Fruit fly (Drosophila melanogaster) whole organism, embryonic: ENCODE results near the gene RpL8.
A peak's percentile ranks its signal among the peaks of the same experiment; 100 is the strongest.

ENCODE experiments used
- ATbp ChIP-seq: fragments of 200-800 bp; sonication (Bioruptor generic); optimal IDR thresholded peaks from 2 replicates; lab custom pipeline; 2017; ENCODE audit warnings: missing biosample characterization, mild to moderate bottlenecking, missing genetic modification characterization, missing genetic modification reagents
- Bgb ChIP-seq: fragments of 200-800 bp; sonication (Bioruptor generic); IDR thresholded peaks from 2 replicates; pipeline ENCODE4 v1.3.6; 2022; ENCODE audit warnings: missing biosample characterization, missing genetic modification characterization; ENCODE audit not compliant: partially characterized antibody
- CG10979 ChIP-seq: fragments of 200-800 bp; sonication (Bioruptor generic); optimal IDR thresholded peaks from 2 replicates; lab custom pipeline; 2018; ENCODE audit warnings: missing biosample characterization, mild to moderate bottlenecking, missing genetic modification characterization, moderate library complexity
- CG11695 ChIP-seq: fragments of 200-800 bp; sonication (Bioruptor generic); IDR thresholded peaks from 3 replicates; pipeline ENCODE4 v1.3.6; 2022; ENCODE audit warnings: missing biosample characterization, missing genetic modification characterization
- CG12769 ChIP-seq: fragments of 200-800 bp; sonication (Bioruptor generic); optimal IDR thresholded peaks from 2 replicates; lab custom pipeline; 2019; ENCODE audit warnings: missing biosample characterization, mild to moderate bottlenecking, missing genetic modification characterization, moderate library complexity
- CG15011 ChIP-seq: fragments of 200-800 bp; sonication (Bioruptor generic); optimal IDR thresholded peaks from 3 replicates; lab custom pipeline; 2018; ENCODE audit warnings: missing biosample characterization, mild to moderate bottlenecking, missing genetic modification characterization
- CG15073 ChIP-seq: fragments of 200-800 bp; sonication (Bioruptor generic); optimal IDR thresholded peaks from 2 replicates; lab custom pipeline; 2016; ENCODE audit warnings: missing biosample characterization, missing genetic modification characterization
- CG15479 ChIP-seq: fragments of 200-800 bp; sonication (Bioruptor generic); optimal IDR thresholded peaks from 3 replicates; lab custom pipeline; 2019; ENCODE audit warnings: missing biosample characterization, mild to moderate bottlenecking, missing genetic modification characterization, moderate library complexity
- CG17186 ChIP-seq: fragments of 200-800 bp; sonication (Bioruptor generic); optimal IDR thresholded peaks from 3 replicates; lab custom pipeline; 2017; ENCODE audit warnings: missing biosample characterization, missing genetic modification reagents, missing genetic modification characterization
- CG17359 ChIP-seq: fragments of 200-800 bp; sonication (Bioruptor generic); optimal IDR thresholded peaks from 3 replicates; lab custom pipeline; 2018; ENCODE audit warnings: missing biosample characterization, mild to moderate bottlenecking, missing genetic modification characterization, moderate library complexity
- CG17912 ChIP-seq: fragments of 200-800 bp; sonication (Bioruptor generic); optimal IDR thresholded peaks from 2 replicates; lab custom pipeline; 2018; ENCODE audit warnings: missing biosample characterization, mild to moderate bottlenecking, missing genetic modification characterization
- CG18011 ChIP-seq: fragments of 200-800 bp; sonication (Bioruptor generic); optimal IDR thresholded peaks from 2 replicates; lab custom pipeline; 2017; ENCODE audit warnings: missing biosample characterization, missing genetic modification characterization, mild to moderate bottlenecking, moderate library complexity, missing genotype
- CG31441 ChIP-seq: fragments of 200-800 bp; sonication (Bioruptor generic); IDR thresholded peaks from 2 replicates; pipeline ENCODE4 v1.3.6; 2022; ENCODE audit warnings: missing biosample characterization, missing genetic modification characterization
- CG34224 ChIP-seq: fragments of 200-800 bp; sonication (Bioruptor generic); IDR thresholded peaks from 3 replicates; pipeline ENCODE4 v1.3.6; 2022; ENCODE audit warnings: missing biosample characterization, missing genetic modification characterization; ENCODE audit not compliant: partially characterized antibody
- CG42726 ChIP-seq: fragments of 200-800 bp; sonication (Bioruptor generic); IDR thresholded peaks from 2 replicates; pipeline ENCODE4 v1.3.6; 2022; ENCODE audit warnings: missing biosample characterization, missing genetic modification characterization; ENCODE audit not compliant: partially characterized antibody
- CG4360 ChIP-seq: fragments of 200-800 bp; sonication (Bioruptor generic); IDR thresholded peaks from 2 replicates; pipeline ENCODE4 v1.3.6; 2022; ENCODE audit warnings: missing biosample characterization, missing genetic modification characterization
- CG8290 ChIP-seq, 3 experiments: fragments of 200-800 bp; sonication (Bioruptor generic); optimal IDR thresholded peaks; 2 replicates each; lab custom pipeline; 2016 to 2019; ENCODE audit warnings: missing biosample characterization in 3 of 3, missing genetic modification characterization in 3 of 3, mild to moderate bottlenecking in 2 of 3, moderate library complexity in 1 of 3
- CG8359 ChIP-seq: fragments of 200-800 bp; sonication (Bioruptor generic); optimal IDR thresholded peaks from 2 replicates; lab custom pipeline; 2017; ENCODE audit warnings: missing biosample characterization, mild to moderate bottlenecking, missing genetic modification characterization, borderline replicate concordance
- CG8478 ChIP-seq: fragments of >200 bp; optimal IDR thresholded peaks from 2 replicates; lab custom pipeline; 2018
- CG8924 ChIP-seq: fragments of 200-800 bp; optimal IDR thresholded peaks from 3 replicates; lab custom pipeline; 2019; ENCODE audit warnings: missing biosample characterization, mild to moderate bottlenecking, missing genetic modification characterization, moderate library complexity
- CTCF ChIP-seq: fragments of 200-800 bp; sonication (Bioruptor generic); optimal IDR thresholded peaks from 2 replicates; lab custom pipeline; 2017; ENCODE audit warnings: missing biosample characterization, mild to moderate bottlenecking, missing genetic modification characterization, moderate library complexity
- D19A ChIP-seq: fragments of 200-800 bp; optimal IDR thresholded peaks from 3 replicates; lab custom pipeline; 2019; ENCODE audit warnings: missing biosample characterization, mild to moderate bottlenecking, missing genetic modification characterization, moderate library complexity
- E2f2 ChIP-seq: fragments of 200-800 bp; sonication (Bioruptor generic); IDR thresholded peaks from 2 replicates; pipeline ENCODE4 v1.3.6; 2022; ENCODE audit warnings: missing biosample characterization, missing genetic modification characterization
- HHEX ChIP-seq: fragments of 200-800 bp; sonication (Bioruptor generic); optimal IDR thresholded peaks from 3 replicates; lab custom pipeline; 2017; ENCODE audit warnings: missing biosample characterization, mild to moderate bottlenecking, missing genetic modification characterization, missing genetic modification reagents
- HLHmδ ChIP-seq: fragments of 200-800 bp; sonication (Bioruptor generic); optimal IDR thresholded peaks from 2 replicates; lab custom pipeline; 2018; ENCODE audit warnings: missing biosample characterization, mild to moderate bottlenecking, missing genetic modification characterization, moderate library complexity
- HmgD ChIP-seq: fragments of 200-800 bp; sonication (Bioruptor generic); optimal IDR thresholded peaks from 3 replicates; lab custom pipeline; 2016; ENCODE audit warnings: missing biosample characterization, missing genetic modification characterization
- MESR4 ChIP-seq: fragments of 200-800 bp; sonication (Bioruptor generic); optimal IDR thresholded peaks from 2 replicates; lab custom pipeline; 2018; ENCODE audit warnings: missing biosample characterization, mild to moderate bottlenecking, missing genetic modification characterization, moderate library complexity
- Oli ChIP-seq: fragments of 200-800 bp; sonication (Bioruptor generic); optimal IDR thresholded peaks from 2 replicates; lab custom pipeline; 2018; ENCODE audit warnings: missing biosample characterization, mild to moderate bottlenecking, missing genetic modification characterization, moderate library complexity
- Rx ChIP-seq: fragments of 200-800 bp; sonication (Bioruptor generic); IDR thresholded peaks from 2 replicates; pipeline ENCODE4 v1.3.6; 2022; ENCODE audit warnings: missing biosample characterization, missing genetic modification characterization
- Xbp1 ChIP-seq: fragments of 200-800 bp; sonication (Bioruptor generic); optimal IDR thresholded peaks from 3 replicates; lab custom pipeline; 2016; ENCODE audit warnings: missing biosample characterization, mild to moderate bottlenecking, missing genetic modification characterization
- ab ChIP-seq: fragments of 200-800 bp; sonication (Bioruptor generic); optimal IDR thresholded peaks from 2 replicates; lab custom pipeline; 2016; ENCODE audit warnings: missing biosample characterization, missing genetic modification characterization
- ac ChIP-seq: fragments of 200-800 bp; sonication (Bioruptor generic); optimal IDR thresholded peaks from 3 replicates; lab custom pipeline; 2017; ENCODE audit warnings: missing biosample characterization, mild to moderate bottlenecking, missing genetic modification characterization
- bbx ChIP-seq: fragments of 200-800 bp; sonication (Bioruptor generic); IDR thresholded peaks from 2 replicates; pipeline ENCODE4 v1.3.6; 2022; ENCODE audit warnings: missing biosample characterization, missing genetic modification characterization; ENCODE audit not compliant: partially characterized antibody
- chm ChIP-seq: fragments of 200-800 bp; sonication (Bioruptor generic); IDR thresholded peaks from 2 replicates; pipeline ENCODE4 v1.3.6; 2022; ENCODE audit warnings: missing biosample characterization, missing genetic modification characterization
- dimm ChIP-seq: fragments of 200-800 bp; sonication (Bioruptor generic); IDR thresholded peaks from 2 replicates; pipeline ENCODE4 v1.3.6; 2022; ENCODE audit warnings: missing biosample characterization, missing genetic modification characterization
- dm ChIP-seq: fragments of 200-800 bp; sonication (Bioruptor generic); optimal IDR thresholded peaks from 3 replicates; lab custom pipeline; 2016; ENCODE audit warnings: missing biosample characterization, missing genetic modification characterization
- eyg ChIP-seq: fragments of 200-800 bp; sonication (Bioruptor generic); optimal IDR thresholded peaks from 3 replicates; lab custom pipeline; 2016; ENCODE audit warnings: missing biosample characterization, missing genetic modification characterization
- fd96Cb ChIP-seq: fragments of 200-800 bp; sonication (Bioruptor generic); optimal IDR thresholded peaks from 2 replicates; lab custom pipeline; 2018; ENCODE audit warnings: missing biosample characterization, mild to moderate bottlenecking, missing genetic modification characterization, moderate library complexity
- fu2 ChIP-seq: fragments of 200-800 bp; sonication (Bioruptor generic); optimal IDR thresholded peaks from 2 replicates; lab custom pipeline; 2016; ENCODE audit warnings: missing biosample characterization, missing genetic modification characterization
- her ChIP-seq: fragments of 200-800 bp; sonication (Bioruptor generic); optimal IDR thresholded peaks from 2 replicates; lab custom pipeline; 2016; ENCODE audit warnings: missing biosample characterization, missing genetic modification characterization
- kah ChIP-seq: fragments of 200-800 bp; sonication (Bioruptor generic); optimal IDR thresholded peaks from 2 replicates; lab custom pipeline; 2018; ENCODE audit warnings: missing biosample characterization, mild to moderate bottlenecking, missing genetic modification characterization
- lab ChIP-seq: fragments of 200-800 bp; sonication (Bioruptor generic); optimal IDR thresholded peaks from 3 replicates; lab custom pipeline; 2017; ENCODE audit warnings: missing biosample characterization, missing genetic modification characterization, mild to moderate bottlenecking, moderate library complexity, missing genetic modification reagents
- maf-S ChIP-seq: fragments of 200-800 bp; sonication (Bioruptor generic); optimal IDR thresholded peaks from 2 replicates; lab custom pipeline; 2016; ENCODE audit warnings: missing biosample characterization, missing genetic modification characterization
- pnt ChIP-seq: fragments of 200-800 bp; sonication (Bioruptor generic); optimal IDR thresholded peaks from 3 replicates; lab custom pipeline; 2016; ENCODE audit warnings: missing biosample characterization, missing genetic modification characterization
- sna ChIP-seq: fragments of 200-800 bp; sonication (Bioruptor generic); IDR thresholded peaks from 2 replicates; pipeline ENCODE4 v1.3.6; 2022; ENCODE audit warnings: missing biosample characterization, missing genetic modification characterization; ENCODE audit not compliant: partially characterized antibody
- tin ChIP-seq: fragments of 200-800 bp; sonication (Bioruptor generic); optimal IDR thresholded peaks from 3 replicates; lab custom pipeline; 2016; ENCODE audit warnings: missing biosample characterization, missing genetic modification characterization
- twi ChIP-seq: fragments of 200-800 bp; optimal IDR thresholded peaks from 2 replicates; lab custom pipeline; 2019; ENCODE audit warnings: missing biosample characterization, mild to moderate bottlenecking, missing genetic modification characterization, moderate library complexity
- unc-4 ChIP-seq: fragments of 200-800 bp; sonication (Bioruptor generic); IDR thresholded peaks from 2 replicates; pipeline ENCODE4 v1.3.6; 2022; ENCODE audit warnings: missing biosample characterization, missing genetic modification characterization; ENCODE audit not compliant: partially characterized antibody
- usp ChIP-seq: fragments of >200 bp; optimal IDR thresholded peaks from 2 replicates; lab custom pipeline; 2017; ENCODE audit warnings: missing biosample characterization, missing genetic modification characterization
- vnd ChIP-seq: fragments of 200-800 bp; sonication (Bioruptor generic); IDR thresholded peaks from 3 replicates; pipeline ENCODE4 v1.3.6; 2022; ENCODE audit warnings: missing biosample characterization, missing genetic modification characterization; ENCODE audit not compliant: partially characterized antibody

The RpL8 gene

DNA sequence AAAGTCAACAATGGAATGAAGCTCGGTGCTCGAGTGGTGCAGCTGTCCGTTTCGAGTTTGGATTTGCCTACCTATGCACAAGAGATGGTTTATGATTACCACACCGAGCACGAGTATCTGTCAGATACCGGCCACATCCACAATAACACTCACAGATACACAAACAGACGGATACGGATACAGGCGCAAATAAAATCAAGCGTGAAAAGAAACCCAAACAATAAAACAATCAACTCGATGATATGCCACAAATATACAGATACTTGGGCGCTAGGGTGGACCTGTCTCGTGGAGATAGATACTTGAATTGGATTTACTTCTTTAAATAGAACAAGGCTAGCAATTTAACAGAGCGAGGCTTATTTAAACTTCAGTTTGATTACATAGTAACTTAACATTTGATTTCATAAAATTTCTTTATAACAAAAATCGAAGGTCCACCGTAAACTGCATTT lies 17.0 kb upstream of the RpL8 start (continued):
- TF ChIP-seq lab (GFP tag; lab: Kevin White, UChicago) = peak; percentile 70
- TF ChIP-seq CG17186 (GFP tag; lab: Kevin White, UChicago) = no peak
- no peak for TF ChIP-seq HmgD (GFP tag; lab: Kevin White, UChicago)
- peak; percentile 35 for TF ChIP-seq fd96Cb
- TF ChIP-seq HLHmδ (GFP tag; lab: Kevin White, UChicago) = no peak
- no peak for TF ChIP-seq ac (GFP tag; lab: Kevin White, UChicago)
- no peak for TF ChIP-seq CG42726 (GFP tag; lab: Robert Waterston, UW)
- no peak for TF ChIP-seq dm
- no peak for TF ChIP-seq CG8478
- no peak for TF ChIP-seq twi (tag; lab: Kevin White, UChicago)
- no peak; the same call in 1 of the 2 replicates for TF ChIP-seq chm
- TF ChIP-seq E2f2 (GFP tag; lab: Robert Waterston, UW) = peak; percentile 38; the same call in 1 of the 2 replicates
- no peak for TF ChIP-seq eyg (GFP tag; lab: Kevin White, UChicago)
- TF ChIP-seq CG18011 (GFP tag; lab: Kevin White, UChicago) = peak; percentile 13
- TF ChIP-seq CG31441 (GFP tag; lab: Robert Waterston, UW) = peak; percentile 70; the same call in 1 of the 2 replicates
- TF ChIP-seq ATbp = no peak
- TF ChIP-seq fu2 (GFP tag; lab: Kevin White, UChicago) = no peak
- no peak for TF ChIP-seq Rx (GFP tag; lab: Robert Waterston, UW)
- peak; percentile 30 for TF ChIP-seq CG10979 (tag; lab: Kevin White, UChicago)
- TF ChIP-seq bbx (GFP tag; lab: Robert Waterston, UW) = no peak
- TF ChIP-seq unc-4 = no peak
- TF ChIP-seq CG15073 (GFP tag; lab: Kevin White, UChicago) = no peak
- no peak for TF ChIP-seq CTCF (GFP tag; lab: Kevin White, UChicago)
- TF ChIP-seq MESR4 (GFP tag; lab: Kevin White, UChicago) = no peak
- TF ChIP-seq sna (GFP tag; lab: Robert Waterston, UW) = no peak
- TF ChIP-seq Oli (tag; lab: Kevin White, UChicago) = peak; percentile 61
- TF ChIP-seq Bgb = no peak
- no peak for TF ChIP-seq CG8359 (GFP tag; lab: Kevin White, UChicago)
- no peak for TF ChIP-seq CG8290 (GFP tag; optimal IDR thresholded peaks at IDR 0.05; lab: Kevin White, UChicago)
- no peak for TF ChIP-seq CG8290 (tag; optimal IDR thresholded peaks at IDR 0.05; lab: Kevin White, UChicago)
- no peak for TF ChIP-seq vnd
- TF ChIP-seq pnt = no peak
- TF ChIP-seq kah (GFP tag; lab: Kevin White, UChicago) = no peak
- no peak for TF ChIP-seq CG34224
- TF ChIP-seq D19A (tag; lab: Kevin White, UChicago) = peak; percentile 56
- no peak for TF ChIP-seq usp (GFP tag; lab: Kevin White, UChicago)
- TF ChIP-seq HHEX (GFP tag; lab: Kevin White, UChicago) = peak; percentile 38
- 0 out of 3 replicates have a peak, but pooled peaks have one; percentile 45 for TF ChIP-seq CG11695 (GFP tag; lab: Robert Waterston, UW)
- no peak for TF ChIP-seq maf-S
- peak; percentile 44 for TF ChIP-seq CG8924 (tag; lab: Kevin White, UChicago)
- no peak for TF ChIP-seq CG17912 (GFP tag; lab: Kevin White, UChicago)
- no peak for TF ChIP-seq CG4360 (GFP tag; lab: Robert Waterston, UW)
- TF ChIP-seq CG12769 = no peak
- no peak for TF ChIP-seq tin
- TF ChIP-seq her (GFP tag; lab: Kevin White, UChicago) = no peak
- TF ChIP-seq CG15479 (GFP tag; lab: Kevin White, UChicago) = no peak
- no peak for TF ChIP-seq dimm (GFP tag; lab: Robert Waterston, UW)
- TF ChIP-seq ab = no peak
- no peak for TF ChIP-seq CG15011
- TF ChIP-seq CG17359 (tag; lab: Kevin White, UChicago) = peak; percentile 71
- TF ChIP-seq Xbp1 (GFP tag; lab: Kevin White, UChicago) = peak; percentile 48
